Worm (Caenorhabditis elegans): ENCODE measurements around the gene nhl-3.
"Not testable (repeated sequence)": the region's sequence is repeated elsewhere in the genome, so short reads cannot be mapped to it uniquely, and the experiment has no call there.

ce11 chrII:593221-593620 is 8.7 kb downstream of the nhl-3 start, which contains the start of gene W08F4.1:
- TF ChIP-seq sox-2 (GFP tag; IDR thresholded peaks at IDR 0.05); fkh-10 (GFP tag; optimal IDR thresholded peaks at IDR 0.05); hlh-13 (GFP tag; optimal IDR thresholded peaks at IDR 0.05); pha-4 (tag; optimal IDR thresholded peaks at IDR 0.05); pqm-1 (tag; optimal IDR thresholded peaks at IDR 0.05); nhr-11 (tag; optimal IDR thresholded peaks at IDR 0.05); sdc-2 (tag; optimal IDR thresholded peaks at IDR 0.05); ceh-2 (tag; optimal IDR thresholded peaks at IDR 0.05): not testable (repeated sequence)

Measured in whole organism, late embryonic.